Worm (Caenorhabditis elegans): Measurements from ENCODE around the gene sdz-37.

- TF ChIP-seq cog-1 (tag; optimal IDR thresholded peaks at IDR 0.05) (no peak), flt-1 (GFP tag; IDR thresholded peaks at IDR 0.05) (no peak), ref-1 (GFP tag; conservative IDR thresholded peaks at IDR 0.05) (no peak), med-1 (GFP tag; optimal IDR thresholded peaks at IDR 0.05; ENCODE audit: insufficient read depth) (no peak), ztf-29 (GFP tag; IDR thresholded peaks at IDR 0.05) (no peak)
Measured at ce11 chrII:10439976-10440375, 24.7 kb upstream of the sdz-37 start, which contains the start of gene E04D5.4.

Data from whole organism, midembryonic.